Fruit fly (Drosophila melanogaster) whole organism, prepupa: Measurements from ENCODE around the gene eIF3a.

Experiments used
- CG3032 ChIP-seq: fragments of 200-800 bp; optimal IDR thresholded peaks from 2 replicates; lab custom pipeline; 2019; ENCODE audit warnings: missing biosample characterization, mild to moderate bottlenecking, missing genetic modification characterization, moderate library complexity
- CG31627 ChIP-seq: fragments of 200-800 bp; sonication (Bioruptor generic); optimal IDR thresholded peaks from 3 replicates; lab custom pipeline; 2016; ENCODE audit warnings: missing biosample characterization, missing genetic modification characterization
- Eip75B ChIP-seq: fragments of 200-800 bp; sonication (Bioruptor generic); optimal IDR thresholded peaks from 3 replicates; lab custom pipeline; 2016; ENCODE audit warnings: missing biosample characterization, missing genetic modification characterization
- Gug ChIP-seq: fragments of 200-800 bp; sonication (Bioruptor generic); IDR thresholded peaks from 2 replicates; pipeline ENCODE4 v1.3.6; 2022; ENCODE audit warnings: missing biosample characterization, missing genetic modification characterization
- OdsH ChIP-seq: fragments of 200-800 bp; sonication (Bioruptor generic); optimal IDR thresholded peaks from 3 replicates; lab custom pipeline; 2016; ENCODE audit warnings: missing biosample characterization, missing genetic modification characterization
- Sox102F ChIP-seq: fragments of 200-800 bp; sonication (Bioruptor generic); optimal IDR thresholded peaks from 2 replicates; lab custom pipeline; 2016; ENCODE audit warnings: missing biosample characterization, mild to moderate bottlenecking, missing genetic modification characterization
- achi ChIP-seq: fragments of 200-800 bp; sonication (Bioruptor generic); optimal IDR thresholded peaks from 3 replicates; lab custom pipeline; 2016; ENCODE audit warnings: missing biosample characterization, missing genetic modification characterization
- eg ChIP-seq: fragments of 200-800 bp; sonication (Bioruptor generic); IDR thresholded peaks from 3 replicates; pipeline ENCODE4 v1.3.6; 2022; ENCODE audit warnings: missing biosample characterization, missing genetic modification characterization
- fd59A ChIP-seq: fragments of 200-800 bp; sonication (Bioruptor generic); optimal IDR thresholded peaks from 2 replicates; lab custom pipeline; 2017; ENCODE audit warnings: missing biosample characterization, mild to moderate bottlenecking, missing genetic modification characterization, missing genetic modification reagents
- lz ChIP-seq: fragments of 200-800 bp; sonication (Bioruptor generic); optimal IDR thresholded peaks from 3 replicates; lab custom pipeline; 2016; ENCODE audit warnings: missing biosample characterization, missing genetic modification characterization
- ss ChIP-seq, 2 experiments: fragments of 200-800 bp; sonication (Bioruptor generic); optimal IDR thresholded peaks; 2 replicates in 1 of 2; 3 replicates in 1 of 2; lab custom pipeline; 2017 to 2018; ENCODE audit warnings: mild to moderate bottlenecking in 2 of 2, missing biosample characterization in 2 of 2, missing genetic modification characterization in 2 of 2, moderate library complexity in 1 of 2
- svp ChIP-seq: fragments of 200-800 bp; sonication (Bioruptor generic); peaks from one replicate; lab custom pipeline; 2016; ENCODE audit warnings: missing biosample characterization, missing genetic modification characterization

DNA sequence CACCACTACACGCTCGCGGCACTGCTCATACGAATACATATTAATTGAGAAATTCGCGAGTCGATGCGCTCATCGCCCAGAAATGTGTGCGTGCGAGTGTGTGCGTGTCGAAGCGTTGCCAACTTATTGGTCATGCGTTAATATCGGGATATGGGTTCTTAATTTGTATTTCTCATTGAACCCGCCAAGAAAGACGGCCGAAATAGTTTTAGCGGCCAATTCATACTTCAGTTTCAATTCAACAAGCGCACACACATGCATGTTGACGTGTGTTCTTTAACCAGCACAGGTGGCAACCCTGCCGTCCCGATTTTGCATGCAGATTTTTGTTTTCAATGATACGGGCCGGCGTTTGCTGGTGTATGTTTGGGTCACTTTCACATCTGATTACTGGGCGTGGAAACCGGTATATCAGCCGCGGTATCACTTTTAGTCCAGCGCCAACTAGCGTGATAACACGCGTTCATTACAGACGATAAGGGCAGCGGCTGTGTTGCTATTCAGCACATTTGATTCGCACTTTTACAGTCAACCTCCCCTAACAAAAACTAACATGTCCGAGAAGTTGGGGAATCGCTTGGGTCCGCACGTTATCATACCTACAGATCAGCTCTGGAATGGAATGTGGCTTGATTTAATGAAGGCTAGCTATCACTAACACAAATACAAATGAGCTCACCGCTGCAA, 29.8 kb downstream of the eIF3a start:
- TF ChIP-seq CG31627 (GFP tag; lab: Kevin White, UChicago) (peak; percentile 47), Eip75B (GFP tag; lab: Kevin White, UChicago) (peak; percentile 57), svp (GFP tag; lab: Kevin White, UChicago) (peak; percentile 92), lz (GFP tag; lab: Kevin White, UChicago) (peak; percentile 28), Gug (GFP tag; lab: Robert Waterston, UW) (no peak), Sox102F (no peak), achi (peak; percentile 38), ss (GFP tag; optimal IDR thresholded peaks at IDR 0.05; lab: Kevin White, UChicago) (peak; percentile 29 to 36), OdsH (GFP tag; lab: Kevin White, UChicago) (peak; percentile 41), eg (GFP tag; lab: Robert Waterston, UW) (peak; percentile 35), CG3032 (tag; lab: Kevin White, UChicago) (peak; percentile 3), fd59A (GFP tag; lab: Kevin White, UChicago) (no peak)
